Worm (Caenorhabditis elegans) whole organism, L4/young adult: ENCODE results near the gene R07B7.9.

Source experiments
- W03F9.2 ChIP-seq: fragments of 150-350 bp; optimal IDR thresholded peaks from 2 replicates; lab custom pipeline; 2014; ENCODE audit warnings: missing biosample characterization, missing genetic modification characterization
- dao-5 ChIP-seq: sonication (generic microtip); optimal IDR thresholded peaks from 2 replicates; lab custom pipeline; 2016; ENCODE audit warnings: missing genotype, missing genetic modification characterization, moderate library complexity, missing compliant biosample characterization

ce11 chrV:12036129-12036528 is 44.0 kb downstream of the R07B7.9 start:
- no peak for TF ChIP-seq dao-5 (tag; lab: Kevin White, UChicago)
- TF ChIP-seq W03F9.2 (tag; lab: Kevin White, UChicago): no peak
